Worm (Caenorhabditis elegans) whole organism, late embryonic: ENCODE data around the gene F58A3.3.

ENCODE experiments used
- C08G9.2 ChIP-seq: sonication (generic microtip); optimal IDR thresholded peaks from 2 replicates; lab custom pipeline; 2016; ENCODE audit warnings: mild to moderate bottlenecking, missing genetic modification characterization, moderate library complexity, missing compliant biosample characterization
- C38D4.7 ChIP-seq: fragments of 200-800 bp; sonication (Bioruptor generic); optimal IDR thresholded peaks from 2 replicates; lab custom pipeline; 2018; ENCODE audit warnings: mild to moderate bottlenecking, missing genetic modification characterization, moderate library complexity, missing compliant biosample characterization
- K02D7.2 ChIP-seq: sonication (generic microtip); optimal IDR thresholded peaks from 2 replicates; lab custom pipeline; 2017; ENCODE audit warnings: mild to moderate bottlenecking, missing genetic modification characterization, missing compliant biosample characterization
- K09A11.1 ChIP-seq: sonication (generic microtip); optimal IDR thresholded peaks from 2 replicates; lab custom pipeline; 2017; ENCODE audit warnings: antibody characterized with exemption, mild to moderate bottlenecking, missing genetic modification characterization, missing compliant biosample characterization; ENCODE audit not compliant: insufficient read depth
- Y22D7AL.16 ChIP-seq: sonication (generic microtip); optimal IDR thresholded peaks from 2 replicates; lab custom pipeline; 2016; ENCODE audit warnings: missing genetic modification characterization, missing compliant biosample characterization
- ceh-14 ChIP-seq: sonication (generic microtip); optimal IDR thresholded peaks from 2 replicates; lab custom pipeline; 2016; ENCODE audit warnings: missing genotype, missing genetic modification characterization, missing compliant biosample characterization
- ceh-18 ChIP-seq: sonication (generic microtip); optimal IDR thresholded peaks from 2 replicates; lab custom pipeline; 2016; ENCODE audit warnings: missing genetic modification characterization, missing compliant biosample characterization
- ceh-2 ChIP-seq: sonication (generic microtip); optimal IDR thresholded peaks from 2 replicates; lab custom pipeline; 2016; ENCODE audit warnings: missing genotype, missing genetic modification characterization, missing compliant biosample characterization
- ceh-31 ChIP-seq: sonication (generic microtip); optimal IDR thresholded peaks from 2 replicates; lab custom pipeline; 2016; ENCODE audit warnings: missing genetic modification characterization, missing compliant biosample characterization
- ceh-34 ChIP-seq: sonication (generic microtip); optimal IDR thresholded peaks from 2 replicates; lab custom pipeline; 2016; ENCODE audit warnings: mild to moderate bottlenecking, missing genetic modification characterization, missing compliant biosample characterization
- ceh-6 ChIP-seq: fragments of 200-800 bp; sonication (Bioruptor generic); optimal IDR thresholded peaks from 2 replicates; lab custom pipeline; 2018; ENCODE audit warnings: mild to moderate bottlenecking, missing genetic modification characterization, missing compliant biosample characterization
- che-1 ChIP-seq: sonication (generic microtip); optimal IDR thresholded peaks from 2 replicates; lab custom pipeline; 2016; ENCODE audit warnings: mild to moderate bottlenecking, missing genetic modification characterization, missing compliant biosample characterization
- dmd-4 ChIP-seq: sonication (generic microtip); optimal IDR thresholded peaks from 2 replicates; lab custom pipeline; 2016; ENCODE audit warnings: borderline replicate concordance, missing genetic modification characterization, missing compliant biosample characterization
- dve-1 ChIP-seq: sonication (generic microtip); optimal IDR thresholded peaks from 2 replicates; lab custom pipeline; 2017; ENCODE audit warnings: antibody characterized with exemption, mild to moderate bottlenecking, missing genetic modification characterization, missing compliant biosample characterization
- elt-2 ChIP-seq: sonication (generic microtip); optimal IDR thresholded peaks from 2 replicates; lab custom pipeline; 2016; ENCODE audit warnings: missing genetic modification reagents, missing genetic modification characterization, missing compliant biosample characterization
- elt-4 ChIP-seq: sonication (generic microtip); optimal IDR thresholded peaks from 2 replicates; lab custom pipeline; 2016; ENCODE audit warnings: missing genetic modification characterization, missing compliant biosample characterization
- fax-1 ChIP-seq: sonication (generic microtip); optimal IDR thresholded peaks from 2 replicates; lab custom pipeline; 2016; ENCODE audit warnings: missing genotype, missing genetic modification characterization, missing compliant biosample characterization
- fkh-10 ChIP-seq: fragments of 150-350 bp; optimal IDR thresholded peaks from 2 replicates; lab custom pipeline; 2014; ENCODE audit warnings: missing biosample characterization, missing genetic modification reagents, missing genetic modification characterization
- fkh-6 ChIP-seq: sonication (generic microtip); optimal IDR thresholded peaks from 2 replicates; lab custom pipeline; 2016; ENCODE audit warnings: missing genetic modification characterization, missing compliant biosample characterization
- gmeb-2 ChIP-seq: sonication (generic microtip); optimal IDR thresholded peaks from 2 replicates; lab custom pipeline; 2016; ENCODE audit warnings: missing genetic modification characterization, inconsistent platforms, missing compliant biosample characterization
- hlh-15 ChIP-seq: sonication (generic microtip); optimal IDR thresholded peaks from 2 replicates; lab custom pipeline; 2016; ENCODE audit warnings: missing genetic modification characterization, missing compliant biosample characterization
- hlh-8 ChIP-seq: sonication (generic microtip); optimal IDR thresholded peaks from 2 replicates; lab custom pipeline; 2016; ENCODE audit warnings: missing genotype, missing genetic modification characterization, missing compliant biosample characterization
- mec-3 ChIP-seq: sonication (generic microtip); optimal IDR thresholded peaks from 2 replicates; lab custom pipeline; 2016; ENCODE audit warnings: borderline replicate concordance, missing genetic modification characterization, missing compliant biosample characterization
- nfya-1 ChIP-seq: sonication (generic microtip); optimal IDR thresholded peaks from 2 replicates; lab custom pipeline; 2017; ENCODE audit warnings: missing genetic modification characterization, mild to moderate bottlenecking, missing compliant biosample characterization, antibody characterized with exemption, moderate library complexity
- pag-3 ChIP-seq: sonication (generic microtip); optimal IDR thresholded peaks from 2 replicates; lab custom pipeline; 2016; ENCODE audit warnings: missing compliant biosample characterization, missing genetic modification characterization, borderline replicate concordance
- pha-2 ChIP-seq: sonication (generic microtip); optimal IDR thresholded peaks from 2 replicates; lab custom pipeline; 2017; ENCODE audit warnings: mild to moderate bottlenecking, missing genetic modification characterization, missing compliant biosample characterization
- pros-1 ChIP-seq: fragments of 150-350 bp; optimal IDR thresholded peaks from 2 replicates; lab custom pipeline; 2014; ENCODE audit warnings: missing biosample characterization, missing genetic modification reagents, missing genetic modification characterization
- ref-2 ChIP-seq: sonication (generic microtip); optimal IDR thresholded peaks from 2 replicates; lab custom pipeline; 2016; ENCODE audit warnings: missing genetic modification characterization, missing compliant biosample characterization
- rnt-1 ChIP-seq: sonication (generic microtip); optimal IDR thresholded peaks from 2 replicates; lab custom pipeline; 2016; ENCODE audit warnings: missing genetic modification characterization, missing compliant biosample characterization
- sdc-2 ChIP-seq: sonication (generic microtip); optimal IDR thresholded peaks from 2 replicates; lab custom pipeline; 2016; ENCODE audit warnings: missing genotype, missing genetic modification characterization, missing compliant biosample characterization
- sox-2 ChIP-seq: fragments of 200-800 bp; sonication (Bioruptor generic); IDR thresholded peaks from 2 replicates; pipeline ENCODE4 v1.3.6; 2022; ENCODE audit warnings: missing genetic modification reagents, missing genetic modification characterization, missing compliant biosample characterization
- syd-9 ChIP-seq: sonication (generic microtip); optimal IDR thresholded peaks from 2 replicates; lab custom pipeline; 2016; ENCODE audit warnings: mild to moderate bottlenecking, missing genetic modification characterization, moderate library complexity, missing compliant biosample characterization
- tbx-2 ChIP-seq: sonication (generic microtip); optimal IDR thresholded peaks from 2 replicates; lab custom pipeline; 2016; ENCODE audit warnings: missing genetic modification characterization, missing compliant biosample characterization
- ttx-3 ChIP-seq: sonication (generic microtip); optimal IDR thresholded peaks from 2 replicates; lab custom pipeline; 2016; ENCODE audit warnings: missing genetic modification reagents, missing genetic modification characterization, missing compliant biosample characterization
- unc-3 ChIP-seq, 2 experiments: fragments of 200-800 bp in 1 of 2; sonication (Bioruptor generic) in 1 of 2; sonication (generic microtip) in 1 of 2; conservative IDR thresholded peaks in 1 of 2; optimal IDR thresholded peaks in 1 of 2; 2 replicates each; pipeline versions ENCODE4 v1.3.6 to Lab custom; 2016 to 2022; ENCODE audit warnings: missing compliant biosample characterization in 2 of 2, missing genetic modification characterization in 2 of 2, missing genetic modification reagents in 1 of 2
- unc-55 ChIP-seq: sonication (generic microtip); optimal IDR thresholded peaks from 2 replicates; lab custom pipeline; 2017; ENCODE audit warnings: missing biosample characterization, missing genetic modification reagents, missing genetic modification characterization
- unc-86 ChIP-seq: sonication (generic microtip); optimal IDR thresholded peaks from 2 replicates; lab custom pipeline; 2016; ENCODE audit warnings: missing genetic modification characterization, missing compliant biosample characterization

Gene F58A3.3

ce11 chrX:11047183-11047582, 34.7 kb downstream of the F58A3.3 start, which contains the start of gene clc-1:
TSS of gene clc-1 (plus strand) at chrX:11047446.
- TF ChIP-seq elt-2, result peak; percentile 59
- TF ChIP-seq dve-1 (tag; lab: Kevin White, UChicago), result no peak

ce11 chrX:11050335-11050734, 37.9 kb downstream of the F58A3.3 start:
- no peak for TF ChIP-seq pha-2
- TF ChIP-seq hlh-8 (tag; lab: Kevin White, UChicago), result no peak
- TF ChIP-seq ceh-34 (tag; lab: Kevin White, UChicago), result no peak
- no peak for TF ChIP-seq pag-3 (tag; lab: Kevin White, UChicago)
- no peak for TF ChIP-seq K02D7.2
- TF ChIP-seq ceh-2 (tag; lab: Kevin White, UChicago), result no peak
- no peak for TF ChIP-seq C38D4.7 (GFP tag; lab: Kevin White, UChicago)
- TF ChIP-seq fkh-10, result no peak
- no peak for TF ChIP-seq Y22D7AL.16 (tag; lab: Kevin White, UChicago)
- TF ChIP-seq K09A11.1 (tag; lab: Kevin White, UChicago), result no peak

ce11 chrX:11053615-11054014, 41.2 kb downstream of the F58A3.3 start, which contains the start of gene C09F12.2:
TSS of gene C09F12.2 (plus strand) at chrX:11053915.
- TF ChIP-seq che-1 (tag; lab: Kevin White, UChicago) (no peak), mec-3 (tag; lab: Kevin White, UChicago) (no peak), syd-9 (tag; lab: Kevin White, UChicago) (no peak), ref-2 (tag; lab: Kevin White, UChicago) (no peak), C08G9.2 (tag; lab: Kevin White, UChicago) (no peak), hlh-15 (no peak), gmeb-2 (tag; lab: Kevin White, UChicago) (no peak), hlh-8 (tag; lab: Kevin White, UChicago) (no peak), pag-3 (tag; lab: Kevin White, UChicago) (no peak), sdc-2 (tag; lab: Kevin White, UChicago) (no peak), sox-2 (no peak), fkh-10 (no peak), elt-4 (tag; lab: Kevin White, UChicago) (no peak)
- TF ChIP-seq, all 69 proteins: peak for 0

- no peak for TF ChIP-seq fkh-6 (tag; lab: Kevin White, UChicago)
- no peak for TF ChIP-seq syd-9 (tag; lab: Kevin White, UChicago)
- peak; percentile 63 for TF ChIP-seq unc-55 (GFP tag; lab: Kevin White, UChicago)
- TF ChIP-seq ceh-31 (tag; lab: Kevin White, UChicago), result peak; percentile 4
- no peak for TF ChIP-seq gmeb-2 (tag; lab: Kevin White, UChicago)
- TF ChIP-seq ttx-3 (tag; lab: Kevin White, UChicago), result no peak
- no peak for TF ChIP-seq C38D4.7 (GFP tag; lab: Kevin White, UChicago)
- no peak for TF ChIP-seq hlh-15
- TF ChIP-seq fax-1, result no peak
- no peak for TF ChIP-seq ceh-14 (tag; lab: Kevin White, UChicago)
- TF ChIP-seq rnt-1 (tag; lab: Kevin White, UChicago), result peak; percentile 74
- no peak for TF ChIP-seq dmd-4 (tag; lab: Kevin White, UChicago)
- TF ChIP-seq unc-86 (tag; lab: Kevin White, UChicago), result no peak
- peak; percentile 0 for TF ChIP-seq pros-1
- no peak for TF ChIP-seq sdc-2 (tag; lab: Kevin White, UChicago)
- no peak for TF ChIP-seq pha-2
- no peak for TF ChIP-seq ceh-6 (GFP tag; lab: Kevin White, UChicago)
- TF ChIP-seq ceh-18 (tag; lab: Kevin White, UChicago), result no peak
- TF ChIP-seq tbx-2 (tag; lab: Kevin White, UChicago), result no peak
- no peak for TF ChIP-seq unc-3 (GFP tag; conservative IDR thresholded peaks at IDR 0.05; lab: Robert Waterston, UW)
- TF ChIP-seq unc-3 (tag; optimal IDR thresholded peaks at IDR 0.05; lab: Kevin White, UChicago), result no peak
- peak; percentile 54 for TF ChIP-seq nfya-1 (tag; lab: Kevin White, UChicago)
Observed at ce11 chrX:11057028-11057427, 44.6 kb downstream of the F58A3.3 start, which contains the start of gene lpr-3. TSS of gene lpr-3 (plus strand) at chrX:11057401.
